Fruit fly (Drosophila melanogaster): ENCODE results near the gene CG17734.

The CG17734 gene

dm6 chr3R:11198062-11198472, 45.7 kb downstream of the CG17734 start (continued):
- TF ChIP-seq dmrt99B (tag; optimal IDR thresholded peaks at IDR 0.05) (peak; percentile 27), CrebB (tag; optimal IDR thresholded peaks at IDR 0.05) (no peak), Hr78 (GFP tag; optimal IDR thresholded peaks at IDR 0.05) (no peak), ro (GFP tag; IDR thresholded peaks at IDR 0.05) (no peak), Asciz (GFP tag; optimal IDR thresholded peaks at IDR 0.05) (peak; percentile 15), CG32532 (GFP tag; IDR thresholded peaks at IDR 0.05) (peak; percentile 54), Hmr (GFP tag; optimal IDR thresholded peaks at IDR 0.05) (peak; percentile 17), B-H2 (GFP tag; optimal IDR thresholded peaks at IDR 0.05) (no peak)

dm6 chr3R:11197389-11197716, 46.4 kb downstream of the CG17734 start, which contains the start of gene cu:
TSS of gene cu (plus strand) at chr3R:11197592.
- TF ChIP-seq CG18476 (GFP tag; optimal IDR thresholded peaks at IDR 0.05): no peak
- TF ChIP-seq bigmax (GFP tag; optimal IDR thresholded peaks at IDR 0.05): no peak
- TF ChIP-seq CG33213 (GFP tag; optimal IDR thresholded peaks at IDR 0.05): peak; percentile 75
- TF ChIP-seq Dfd (GFP tag; optimal IDR thresholded peaks at IDR 0.05): peak in 1 of 2 experiments; percentile 28
- TF ChIP-seq CG13624 (GFP tag; optimal IDR thresholded peaks at IDR 0.05): no peak
- peak; percentile 54 to 58 for TF ChIP-seq Trl (optimal IDR thresholded peaks at IDR 0.05)
- TF ChIP-seq Trl (GFP tag; optimal IDR thresholded peaks at IDR 0.05): no peak
- TF ChIP-seq twi (tag; optimal IDR thresholded peaks at IDR 0.05): no peak
- TF ChIP-seq gcm2 (GFP tag; optimal IDR thresholded peaks at IDR 0.05): peak; percentile 50
- no peak for TF ChIP-seq dmrt11E (tag; optimal IDR thresholded peaks at IDR 0.05)
- no peak for TF ChIP-seq CG8924 (tag; optimal IDR thresholded peaks at IDR 0.05)
- no peak for TF ChIP-seq CG10147 (GFP tag; optimal IDR thresholded peaks at IDR 0.05)
- TF ChIP-seq sr (GFP tag; IDR thresholded peaks at IDR 0.05): peak; percentile 6
- peak; percentile 13; the same call in 1 of the 2 replicates for TF ChIP-seq bbx (GFP tag; IDR thresholded peaks at IDR 0.05; ENCODE audit: partially characterized antibody)
- TF ChIP-seq Optix (GFP tag; IDR thresholded peaks at IDR 0.05): peak; percentile 85; the same call in 2 of the 3 replicates
- no peak for TF ChIP-seq Sin3A (optimal IDR thresholded peaks at IDR 0.05)
- TF ChIP-seq HmgD (GFP tag; optimal IDR thresholded peaks at IDR 0.05): no peak
- TF ChIP-seq Sox100B (GFP tag; optimal IDR thresholded peaks at IDR 0.05): no peak
- TF ChIP-seq CG32767 (GFP tag; IDR thresholded peaks at IDR 0.05): no peak
- TF ChIP-seq CG6254 (GFP tag; optimal IDR thresholded peaks at IDR 0.05): no peak
- TF ChIP-seq mam (GFP tag; optimal IDR thresholded peaks at IDR 0.05): peak; percentile 90
- TF ChIP-seq ab (GFP tag; optimal IDR thresholded peaks at IDR 0.05): peak; percentile 76
- peak; percentile 44; the same call in 1 of the 2 replicates for TF ChIP-seq CG31441 (GFP tag; IDR thresholded peaks at IDR 0.05)
- TF ChIP-seq pb (GFP tag; optimal IDR thresholded peaks at IDR 0.05): no peak
- TF ChIP-seq Bgb (GFP tag; IDR thresholded peaks at IDR 0.05; ENCODE audit: partially characterized antibody): peak; percentile 26; the same call in 1 of the 2 replicates
- TF ChIP-seq Lim3 (GFP tag; IDR thresholded peaks at IDR 0.05): no peak
- no peak for TF ChIP-seq CG30020 (tag; optimal IDR thresholded peaks at IDR 0.05)
- no peak for TF ChIP-seq fu2 (GFP tag; optimal IDR thresholded peaks at IDR 0.05)
- peak; percentile 71 for TF ChIP-seq CG11398 (GFP tag; optimal IDR thresholded peaks at IDR 0.05)
- TF ChIP-seq lola (GFP tag; optimal IDR thresholded peaks at IDR 0.05): peak in 1 of 3 experiments; percentile 26
- peak; percentile 33 for TF ChIP-seq hkb (optimal IDR thresholded peaks at IDR 0.05)
- TF ChIP-seq hkb (GFP tag; IDR thresholded peaks at IDR 0.05): no peak
- no peak for TF ChIP-seq jumu (GFP tag; optimal IDR thresholded peaks at IDR 0.05)
- no peak for TF ChIP-seq CG10431 (GFP tag; optimal IDR thresholded peaks at IDR 0.05)
- peak; percentile 49; the same call in 1 of the 2 replicates for TF ChIP-seq aop (GFP tag; IDR thresholded peaks at IDR 0.05)
- TF ChIP-seq CG15601 (tag; optimal IDR thresholded peaks at IDR 0.05): no peak
- TF ChIP-seq CG2889 (GFP tag; IDR thresholded peaks at IDR 0.05): no peak
- no peak for TF ChIP-seq pan (optimal IDR thresholded peaks at IDR 0.05)
- no peak for TF ChIP-seq pan (GFP tag; optimal IDR thresholded peaks at IDR 0.05 in 1 of 2, IDR thresholded peaks at IDR 0.05 in 1 of 2)
- no peak for TF ChIP-seq CG1792 (GFP tag; optimal IDR thresholded peaks at IDR 0.05)
- no peak for TF ChIP-seq Doc2 (GFP tag; IDR thresholded peaks at IDR 0.05)
- TF ChIP-seq CG8281 (tag; optimal IDR thresholded peaks at IDR 0.05): no peak
- TF ChIP-seq CG4707 (GFP tag; optimal IDR thresholded peaks at IDR 0.05): no peak
- TF ChIP-seq CG9609 (GFP tag; optimal IDR thresholded peaks at IDR 0.05): no peak
